Worm (Caenorhabditis elegans) whole organism, young adult: ENCODE data around the gene nmy-1.

Experiments used
- B0019.2 ChIP-seq: fragments of 200-800 bp; sonication (Bioruptor generic); conservative IDR thresholded peaks from 2 replicates; pipeline ENCODE4 v1.3.6; 2022; ENCODE audit warnings: missing genetic modification reagents, missing genetic modification characterization, missing compliant biosample characterization
- B0336.3 ChIP-seq: fragments of 200-800 bp; sonication (Bioruptor generic); IDR thresholded peaks from 2 replicates; pipeline ENCODE4 v1.3.6; 2022; ENCODE audit warnings: missing genetic modification characterization, missing compliant biosample characterization
- F23B12.7 ChIP-seq: sonication (generic microtip); optimal IDR thresholded peaks from 2 replicates; lab custom pipeline; 2017; ENCODE audit warnings: missing genetic modification characterization, mild to moderate bottlenecking, missing compliant biosample characterization, antibody characterized with exemption, moderate library complexity; ENCODE audit not compliant: insufficient read depth
- F39B2.1 ChIP-seq: fragments of 200-800 bp; sonication (Bioruptor generic); IDR thresholded peaks from 2 replicates; pipeline ENCODE4 v1.3.6; 2022; ENCODE audit warnings: missing genetic modification reagents, missing genetic modification characterization, missing compliant biosample characterization
- T07F8.4 ChIP-seq: sonication (generic microtip); optimal IDR thresholded peaks from 2 replicates; lab custom pipeline; 2016; ENCODE audit warnings: mild to moderate bottlenecking, missing genetic modification characterization, moderate library complexity, missing compliant biosample characterization
- Y53F4B.3 ChIP-seq: fragments of 200-800 bp; sonication (Bioruptor generic); IDR thresholded peaks from 2 replicates; pipeline ENCODE4 v1.3.6; 2022; ENCODE audit warnings: missing genetic modification reagents, missing genetic modification characterization, missing compliant biosample characterization
- Y53G8AR.9 ChIP-seq: fragments of 200-800 bp; sonication (Bioruptor generic); conservative IDR thresholded peaks from 2 replicates; pipeline ENCODE4 v1.3.6; 2022; ENCODE audit warnings: missing genetic modification reagents, missing genetic modification characterization, missing compliant biosample characterization
- Y56A3A.18 ChIP-seq: fragments of 200-800 bp; sonication (Bioruptor generic); IDR thresholded peaks from 2 replicates; pipeline ENCODE4 v1.3.6; 2022; ENCODE audit warnings: missing genetic modification reagents, missing genetic modification characterization, missing compliant biosample characterization
- Y95B8A.8 ChIP-seq: fragments of 200-800 bp; sonication (Bioruptor generic); IDR thresholded peaks from 2 replicates; pipeline ENCODE4 v1.3.6; 2022; ENCODE audit warnings: missing genetic modification reagents, missing genetic modification characterization, missing compliant biosample characterization
- aptf-2 ChIP-seq: fragments of 200-800 bp; sonication (Bioruptor generic); conservative IDR thresholded peaks from 2 replicates; pipeline ENCODE4 v1.3.6; 2022; ENCODE audit warnings: missing genetic modification reagents, missing genetic modification characterization, missing compliant biosample characterization
- atf-7 ChIP-seq: sonication (generic microtip); optimal IDR thresholded peaks from 2 replicates; lab custom pipeline; 2017; ENCODE audit warnings: mild to moderate bottlenecking, missing genetic modification characterization, missing compliant biosample characterization
- attf-3 ChIP-seq: fragments of 200-800 bp; sonication (Bioruptor generic); conservative IDR thresholded peaks from 2 replicates; pipeline ENCODE4 v1.3.6; 2022; ENCODE audit warnings: missing genetic modification reagents, missing genetic modification characterization, missing compliant biosample characterization
- attf-5 ChIP-seq: fragments of 200-800 bp; sonication (Bioruptor generic); optimal IDR thresholded peaks from 2 replicates; lab custom pipeline; 2018; ENCODE audit warnings: mild to moderate bottlenecking, missing genetic modification characterization, missing compliant biosample characterization
- ccch-3 ChIP-seq: fragments of 200-800 bp; sonication (Bioruptor generic); optimal IDR thresholded peaks from 2 replicates; lab custom pipeline; 2018; ENCODE audit warnings: mild to moderate bottlenecking, missing genetic modification characterization, missing compliant biosample characterization
- cebp-2 ChIP-seq: fragments of 200-800 bp; sonication (Bioruptor generic); IDR thresholded peaks from 2 replicates; pipeline ENCODE4 v1.3.6; 2022; ENCODE audit warnings: missing genetic modification characterization, missing compliant biosample characterization
- ceh-100 ChIP-seq: fragments of 200-800 bp; sonication (Bioruptor generic); IDR thresholded peaks from 2 replicates; pipeline ENCODE4 v1.3.6; 2022; ENCODE audit warnings: missing genetic modification reagents, missing genetic modification characterization, missing compliant biosample characterization
- ceh-27 ChIP-seq: fragments of 200-800 bp; sonication (Bioruptor generic); optimal IDR thresholded peaks from 2 replicates; lab custom pipeline; 2018; ENCODE audit warnings: mild to moderate bottlenecking, missing genetic modification characterization, moderate library complexity, missing compliant biosample characterization
- ceh-40 ChIP-seq: fragments of 200-800 bp; sonication (Bioruptor generic); IDR thresholded peaks from 2 replicates; pipeline ENCODE4 v1.3.6; 2022; ENCODE audit warnings: missing genetic modification characterization, missing compliant biosample characterization
- die-1 ChIP-seq: sonication (generic microtip); optimal IDR thresholded peaks from 2 replicates; lab custom pipeline; 2016; ENCODE audit warnings: missing genotype, mild to moderate bottlenecking, missing genetic modification characterization, missing compliant biosample characterization
- dox-1 ChIP-seq: fragments of 200-800 bp; sonication (Bioruptor generic); IDR thresholded peaks from 2 replicates; pipeline ENCODE4 v1.3.6; 2022; ENCODE audit warnings: missing genetic modification reagents, missing genetic modification characterization, missing compliant biosample characterization
- dpff-1 ChIP-seq: sonication (generic microtip); optimal IDR thresholded peaks from 2 replicates; lab custom pipeline; 2017; ENCODE audit warnings: mild to moderate bottlenecking, missing genetic modification characterization, missing compliant biosample characterization
- dpl-1 ChIP-seq: fragments of 150-350 bp; optimal IDR thresholded peaks from 2 replicates; lab custom pipeline; 2014; ENCODE audit warnings: missing biosample characterization, missing genetic modification reagents, missing genetic modification characterization
- efl-1 ChIP-seq: fragments of 150-350 bp; optimal IDR thresholded peaks from 2 replicates; lab custom pipeline; 2014; ENCODE audit warnings: missing biosample characterization, missing genetic modification reagents, missing genetic modification characterization
- egrh-3 ChIP-seq: fragments of 200-800 bp; sonication (Bioruptor generic); IDR thresholded peaks from 2 replicates; pipeline ENCODE4 v1.3.6; 2022; ENCODE audit warnings: missing genetic modification reagents, missing genetic modification characterization, missing compliant biosample characterization
- ekl-4 ChIP-seq: fragments of 200-800 bp; sonication (Bioruptor generic); IDR thresholded peaks from 2 replicates; pipeline ENCODE4 v1.3.6; 2022; ENCODE audit warnings: missing genetic modification reagents, missing genetic modification characterization, missing compliant biosample characterization
- ets-4 ChIP-seq: fragments of 200-800 bp; sonication (Bioruptor generic); optimal IDR thresholded peaks from 2 replicates; lab custom pipeline; 2018; ENCODE audit warnings: mild to moderate bottlenecking, missing genetic modification characterization, missing compliant biosample characterization
- hlh-12 ChIP-seq: sonication (generic microtip); optimal IDR thresholded peaks from 2 replicates; lab custom pipeline; 2016; ENCODE audit warnings: missing genetic modification characterization, missing compliant biosample characterization
- hlh-26 ChIP-seq: fragments of 200-800 bp; sonication (Bioruptor generic); conservative IDR thresholded peaks from 2 replicates; pipeline ENCODE4 v1.3.6; 2022; ENCODE audit warnings: missing genetic modification reagents, missing genetic modification characterization, missing compliant biosample characterization
- hmg-1.2 ChIP-seq: fragments of 200-800 bp; sonication (Bioruptor generic); IDR thresholded peaks from 2 replicates; pipeline ENCODE4 v1.3.6; 2022; ENCODE audit warnings: missing genetic modification reagents, missing genetic modification characterization, missing compliant biosample characterization
- hrde-1 ChIP-seq: sonication (generic microtip); optimal IDR thresholded peaks from 2 replicates; lab custom pipeline; 2016; ENCODE audit warnings: missing genetic modification characterization, mild to moderate bottlenecking, missing compliant biosample characterization, moderate library complexity, missing genotype, missing genetic modification reagents, borderline replicate concordance
- lir-1 ChIP-seq: fragments of 200-800 bp; sonication (Bioruptor generic); conservative IDR thresholded peaks from 2 replicates; pipeline ENCODE4 v1.3.6; 2022; ENCODE audit warnings: missing genetic modification reagents, missing genetic modification characterization, missing compliant biosample characterization
- madf-10 ChIP-seq: sonication (generic microtip); optimal IDR thresholded peaks from 2 replicates; lab custom pipeline; 2016; ENCODE audit warnings: mild to moderate bottlenecking, missing genetic modification characterization, missing compliant biosample characterization
- madf-3 ChIP-seq: fragments of 200-800 bp; sonication (Bioruptor generic); IDR thresholded peaks from 2 replicates; pipeline ENCODE4 v1.3.6; 2022; ENCODE audit warnings: missing genetic modification reagents, missing genetic modification characterization, missing compliant biosample characterization
- mes-4 ChIP-seq: sonication (generic microtip); optimal IDR thresholded peaks from 2 replicates; lab custom pipeline; 2016; ENCODE audit warnings: missing genotype, missing genetic modification characterization, missing compliant biosample characterization
- mxl-1 ChIP-seq: sonication (generic microtip); optimal IDR thresholded peaks from 2 replicates; lab custom pipeline; 2016; ENCODE audit warnings: missing genetic modification characterization, missing compliant biosample characterization
- nfya-2 ChIP-seq: fragments of 200-800 bp; sonication (Bioruptor generic); IDR thresholded peaks from 2 replicates; pipeline ENCODE4 v1.3.6; 2022; ENCODE audit warnings: missing genetic modification reagents, missing genetic modification characterization, missing compliant biosample characterization
- nhr-80 ChIP-seq: sonication (generic microtip); optimal IDR thresholded peaks from 2 replicates; lab custom pipeline; 2016; ENCODE audit warnings: missing genetic modification characterization, missing compliant biosample characterization
- repo-1 ChIP-seq: sonication (generic microtip); optimal IDR thresholded peaks from 2 replicates; lab custom pipeline; 2017; ENCODE audit warnings: mild to moderate bottlenecking, missing genetic modification characterization, missing compliant biosample characterization
- rpc-1 ChIP-seq, 2 experiments: fragments of 150-350 bp in 1 of 2; sonication (generic microtip) in 1 of 2; optimal IDR thresholded peaks; 2 replicates each; lab custom pipeline; 2014 to 2018; ENCODE audit warnings: missing biosample characterization in 1 of 2, missing genetic modification characterization in 1 of 2, missing genetic modification reagents in 1 of 2, missing genotype in 1 of 2
- snpc-1.1 ChIP-seq: sonication (generic microtip); optimal IDR thresholded peaks from 2 replicates; lab custom pipeline; 2017; ENCODE audit warnings: missing genetic modification characterization, mild to moderate bottlenecking, missing compliant biosample characterization, antibody characterized with exemption, moderate library complexity, missing genotype, missing genetic modification reagents; ENCODE audit not compliant: insufficient read depth
- snpc-3.4 ChIP-seq: sonication (generic microtip); optimal IDR thresholded peaks from 2 replicates; lab custom pipeline; 2017; ENCODE audit warnings: missing genetic modification characterization, mild to moderate bottlenecking, missing compliant biosample characterization, antibody characterized with exemption, moderate library complexity, missing genotype, missing genetic modification reagents
- unc-130 ChIP-seq: sonication (generic microtip); optimal IDR thresholded peaks from 2 replicates; lab custom pipeline; 2016; ENCODE audit warnings: missing genetic modification reagents, missing genetic modification characterization, missing compliant biosample characterization
- unc-62 ChIP-seq: fragments of 150-350 bp; optimal IDR thresholded peaks from 2 replicates; lab custom pipeline; 2014; ENCODE audit warnings: missing biosample characterization, missing genetic modification reagents, missing genetic modification characterization
- xnd-1 ChIP-seq: sonication (generic microtip); optimal IDR thresholded peaks from 2 replicates; lab custom pipeline; 2016; ENCODE audit warnings: missing genotype, missing genetic modification reagents, missing genetic modification characterization, missing compliant biosample characterization
- ztf-28 ChIP-seq: fragments of 200-800 bp; sonication (Bioruptor generic); IDR thresholded peaks from 2 replicates; pipeline ENCODE4 v1.3.6; 2022; ENCODE audit warnings: missing genetic modification reagents, missing genetic modification characterization, missing compliant biosample characterization

The nmy-1 gene

DNA sequence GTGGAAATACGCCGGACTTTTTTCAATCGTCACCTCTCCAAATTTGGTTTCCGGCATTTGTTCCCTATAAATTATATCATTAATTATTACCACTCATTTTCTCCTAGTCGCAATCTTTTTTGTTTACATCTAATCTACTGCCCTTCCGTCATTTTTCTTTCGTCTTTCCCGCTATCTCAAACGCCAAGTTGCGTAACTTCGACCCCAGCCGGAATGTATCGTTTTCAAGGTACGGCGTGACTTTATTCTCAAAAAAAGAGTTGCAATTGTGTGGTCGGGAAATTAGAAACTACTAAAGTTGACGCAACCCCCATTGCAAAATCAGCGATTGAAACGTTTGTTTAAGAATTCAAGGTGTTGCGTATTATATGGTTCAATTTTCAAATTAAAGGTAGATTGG is 10.2 kb downstream of the nmy-1 start:
- TF ChIP-seq F23B12.7 (no peak), madf-10 (tag; lab: Kevin White, UChicago) (no peak), hlh-12 (no peak), unc-130 (no peak)

DNA sequence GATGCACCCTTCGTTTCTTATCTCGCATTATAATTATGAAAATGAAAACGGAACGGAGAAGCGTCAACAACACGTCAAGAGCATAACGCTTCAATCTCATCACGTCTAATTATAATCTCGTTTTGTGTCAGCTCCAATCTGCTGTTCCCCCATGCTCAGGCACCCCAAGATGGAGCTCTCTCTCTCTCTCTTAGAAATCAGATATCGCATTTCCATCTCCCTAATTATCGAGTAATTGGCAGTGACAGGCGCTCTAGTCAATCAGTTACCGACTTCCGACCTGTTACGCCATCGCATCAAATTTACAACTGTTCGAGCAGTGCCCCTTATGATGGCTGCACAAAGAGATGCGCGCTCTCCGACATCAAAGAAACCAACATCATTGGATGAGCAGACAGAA is 11.1 kb downstream of the nmy-1 start:
- TF ChIP-seq lir-1 (no peak), dpff-1 (tag; lab: Kevin White, UChicago) (no peak), die-1 (tag; lab: Kevin White, UChicago) (no peak), F39B2.1 (GFP tag; lab: Robert Waterston, UW) (no peak), aptf-2 (GFP tag; lab: Robert Waterston, UW) (no peak), efl-1 (no peak), cebp-2 (GFP tag; lab: Robert Waterston, UW) (no peak), hlh-12 (no peak), hmg-1.2 (GFP tag; lab: Robert Waterston, UW) (no peak), snpc-3.4 (tag; lab: Kevin White, UChicago) (no peak), repo-1 (tag; lab: Kevin White, UChicago) (no peak)
- TF ChIP-seq, all 124 proteins: peak for 0

DNA sequence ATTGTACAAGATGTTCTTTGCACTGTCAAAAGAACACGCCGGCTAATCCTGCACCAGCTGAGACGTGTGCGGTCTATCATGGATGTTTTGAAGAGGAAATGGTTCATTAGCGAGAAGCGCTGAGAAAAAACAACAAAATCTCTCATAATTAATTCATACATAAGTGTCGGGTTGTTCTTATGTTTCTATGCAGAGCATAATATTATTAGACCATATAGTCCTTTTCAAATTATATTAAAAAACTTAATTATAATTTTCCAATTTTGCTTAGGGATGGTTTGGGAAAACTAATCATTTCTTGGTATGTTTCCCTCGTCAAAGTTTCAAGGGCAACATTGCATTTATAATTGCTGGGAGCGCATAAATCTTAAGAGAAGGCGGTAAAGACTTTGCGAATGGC is 12.4 kb downstream of the nmy-1 start:
- TF ChIP-seq hlh-26 (GFP tag; lab: Robert Waterston, UW), result no peak
- no peak for TF ChIP-seq ekl-4 (GFP tag; lab: Robert Waterston, UW)
- no peak for TF ChIP-seq attf-5 (GFP tag; lab: Kevin White, UChicago)
- no peak for TF ChIP-seq ceh-40 (GFP tag; lab: Robert Waterston, UW)
- TF ChIP-seq atf-7 (tag; lab: Kevin White, UChicago), result no peak
- TF ChIP-seq snpc-1.1 (tag; lab: Kevin White, UChicago), result no peak
- TF ChIP-seq ets-4 (GFP tag; lab: Kevin White, UChicago), result no peak
- TF ChIP-seq T07F8.4 (tag; lab: Kevin White, UChicago), result no peak
- TF ChIP-seq Y95B8A.8 (GFP tag; lab: Robert Waterston, UW), result no peak
- TF ChIP-seq repo-1 (tag; lab: Kevin White, UChicago), result no peak
- TF ChIP-seq dpl-1 (GFP tag; lab: Kevin White, UChicago), result no peak
- TF ChIP-seq mes-4, result no peak
- TF ChIP-seq Y53G8AR.9, result no peak
- TF ChIP-seq ccch-3 (GFP tag; lab: Kevin White, UChicago), result no peak
- no peak for TF ChIP-seq mxl-1
- TF ChIP-seq dox-1 (GFP tag; lab: Robert Waterston, UW), result no peak
- no peak for TF ChIP-seq ceh-100
- no peak for TF ChIP-seq xnd-1 (tag; lab: Kevin White, UChicago)

DNA sequence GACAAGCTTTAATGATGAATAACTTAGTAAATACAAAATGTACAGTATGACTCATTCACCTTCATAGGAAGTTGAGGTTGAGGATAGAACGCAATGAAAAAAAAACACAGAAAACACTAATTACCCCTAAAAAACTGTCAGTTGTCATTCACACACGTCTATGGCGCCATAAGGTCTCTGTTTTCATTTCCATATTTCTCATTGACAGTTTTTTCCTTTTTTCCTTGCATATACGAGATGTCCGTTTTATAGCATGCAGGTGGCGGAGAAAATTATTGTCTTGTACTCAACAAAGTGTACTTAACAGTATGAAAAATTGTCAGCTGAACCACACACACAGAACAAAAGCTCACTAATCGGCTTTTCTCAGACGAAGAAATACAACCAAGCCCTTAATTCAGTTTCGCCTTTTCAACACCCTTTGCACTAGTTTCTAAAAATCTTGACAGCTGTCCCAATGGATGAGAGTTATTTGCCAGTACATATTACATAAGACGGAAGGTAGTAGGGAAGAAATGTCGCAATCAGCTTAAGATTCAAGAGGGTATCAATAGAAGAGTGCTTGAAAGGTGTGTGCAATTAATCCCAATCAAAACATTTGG is 13.4 kb downstream of the nmy-1 start:
- TF ChIP-seq Y56A3A.18 (GFP tag; lab: Robert Waterston, UW) (no peak), B0019.2 (no peak), attf-3 (GFP tag; lab: Robert Waterston, UW) (no peak), nhr-80 (tag; lab: Kevin White, UChicago) (no peak), unc-62 (GFP tag; lab: Kevin White, UChicago) (no peak), Y53F4B.3 (no peak), egrh-3 (GFP tag; lab: Robert Waterston, UW) (no peak), attf-5 (GFP tag; lab: Kevin White, UChicago) (no peak), B0336.3 (GFP tag; lab: Robert Waterston, UW) (no peak), hrde-1 (tag; lab: Kevin White, UChicago) (no peak), ceh-27 (no peak), ztf-28 (GFP tag; lab: Robert Waterston, UW) (no peak), madf-10 (tag; lab: Kevin White, UChicago) (no peak), ccch-3 (GFP tag; lab: Kevin White, UChicago) (no peak), nfya-2 (GFP tag; lab: Robert Waterston, UW) (no peak), rpc-1 (optimal IDR thresholded peaks at IDR 0.05; lab: Kevin White, UChicago) (no peak), rpc-1 (tag; optimal IDR thresholded peaks at IDR 0.05; lab: Kevin White, UChicago) (no peak), madf-3 (GFP tag; lab: Robert Waterston, UW) (no peak)
